Worm (Caenorhabditis elegans) whole organism, L3 larva: ENCODE results near the gene srj-21.

Experiments
- ZK546.5 ChIP-seq: sonication (generic microtip); optimal IDR thresholded peaks from 2 replicates; lab custom pipeline; 2017; ENCODE audit warnings: missing biosample characterization, missing genetic modification characterization
- aly-2 ChIP-seq: fragments of 150-350 bp; optimal IDR thresholded peaks from 2 replicates; lab custom pipeline; 2014; ENCODE audit warnings: missing biosample characterization, missing genetic modification characterization
- ama-1 ChIP-seq: fragments of 150-350 bp; optimal IDR thresholded peaks from 2 replicates; lab custom pipeline; 2018
- ceh-28 ChIP-seq: fragments of 150-350 bp; optimal IDR thresholded peaks from 2 replicates; lab custom pipeline; 2014; ENCODE audit warnings: missing biosample characterization, missing genetic modification reagents, missing genetic modification characterization
- elt-1 ChIP-seq: fragments of 150-350 bp; optimal IDR thresholded peaks from 2 replicates; lab custom pipeline; 2014; ENCODE audit warnings: missing biosample characterization, missing genetic modification characterization
- mdl-1 ChIP-seq: fragments of 150-350 bp; optimal IDR thresholded peaks from 2 replicates; lab custom pipeline; 2014; ENCODE audit warnings: missing biosample characterization, missing genetic modification characterization
- nhr-11 ChIP-seq: fragments of 150-350 bp; optimal IDR thresholded peaks from 2 replicates; lab custom pipeline; 2014; ENCODE audit warnings: missing biosample characterization, missing genetic modification characterization
- nhr-76 ChIP-seq: fragments of 150-350 bp; sonication (generic microtip); optimal IDR thresholded peaks from 5 replicates; lab custom pipeline; 2014; ENCODE audit warnings: missing biosample characterization, missing genetic modification characterization
- pqm-1 ChIP-seq: fragments of 150-350 bp; optimal IDR thresholded peaks from 2 replicates; lab custom pipeline; 2017; ENCODE audit warnings: missing biosample characterization, missing genetic modification characterization, inconsistent platforms
- snpc-4 ChIP-seq: fragments of 150-350 bp; optimal IDR thresholded peaks from 2 replicates; lab custom pipeline; 2014; ENCODE audit warnings: missing biosample characterization, missing genetic modification characterization
- unc-39 ChIP-seq: sonication (generic microtip); optimal IDR thresholded peaks from 4 replicates; lab custom pipeline; 2017; ENCODE audit warnings: missing biosample characterization, missing genetic modification characterization
- unc-62 ChIP-seq: fragments of 150-350 bp; sonication (generic microtip); optimal IDR thresholded peaks from 4 replicates; lab custom pipeline; 2014; ENCODE audit warnings: missing biosample characterization, missing genetic modification reagents, missing genetic modification characterization
- ztf-4 ChIP-seq: fragments of 150-350 bp; optimal IDR thresholded peaks from 2 replicates; lab custom pipeline; 2014; ENCODE audit warnings: missing biosample characterization, missing genetic modification characterization

DNA sequence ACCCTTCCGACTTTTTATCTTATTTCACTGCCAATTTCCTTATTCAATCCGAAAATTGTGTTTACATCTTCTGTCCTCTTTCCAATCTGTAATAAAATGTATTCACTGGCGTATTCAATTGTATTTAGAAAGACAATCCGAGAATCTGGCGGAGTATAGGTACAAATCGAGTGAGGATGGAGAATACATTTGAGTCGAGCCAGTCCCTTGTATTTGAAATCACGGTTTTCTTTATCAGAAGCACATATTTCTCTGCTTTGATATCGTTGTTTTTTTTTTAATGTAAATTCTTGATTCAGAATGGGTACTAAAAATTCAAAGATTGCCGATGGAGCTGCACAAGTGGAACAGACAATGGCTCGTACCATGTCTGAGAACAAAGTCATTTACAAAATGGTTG, 18.9 kb downstream of the srj-21 start, which contains the start of gene ocr-1:
- TF ChIP-seq ama-1 (lab: Kevin White, UChicago): no peak
- TF ChIP-seq unc-39 (tag; lab: Kevin White, UChicago): no peak
- no peak for TF ChIP-seq nhr-76 (tag; lab: Kevin White, UChicago)
- TF ChIP-seq pqm-1 (tag; lab: Kevin White, UChicago): no peak
- TF ChIP-seq unc-62 (GFP tag; lab: Kevin White, UChicago): no peak
- TF ChIP-seq nhr-11 (tag; lab: Kevin White, UChicago): no peak
- no peak for TF ChIP-seq snpc-4
- no peak for TF ChIP-seq elt-1 (tag; lab: Kevin White, UChicago)
- TF ChIP-seq aly-2: no peak
- TF ChIP-seq ztf-4: no peak
- no peak for TF ChIP-seq mdl-1 (tag; lab: Kevin White, UChicago)
- no peak for TF ChIP-seq ceh-28 (tag; lab: Kevin White, UChicago)
- no peak for TF ChIP-seq ZK546.5 (tag; lab: Kevin White, UChicago)
